Fruit fly (Drosophila melanogaster): ENCODE measurements around the gene CG43736.

DNA sequence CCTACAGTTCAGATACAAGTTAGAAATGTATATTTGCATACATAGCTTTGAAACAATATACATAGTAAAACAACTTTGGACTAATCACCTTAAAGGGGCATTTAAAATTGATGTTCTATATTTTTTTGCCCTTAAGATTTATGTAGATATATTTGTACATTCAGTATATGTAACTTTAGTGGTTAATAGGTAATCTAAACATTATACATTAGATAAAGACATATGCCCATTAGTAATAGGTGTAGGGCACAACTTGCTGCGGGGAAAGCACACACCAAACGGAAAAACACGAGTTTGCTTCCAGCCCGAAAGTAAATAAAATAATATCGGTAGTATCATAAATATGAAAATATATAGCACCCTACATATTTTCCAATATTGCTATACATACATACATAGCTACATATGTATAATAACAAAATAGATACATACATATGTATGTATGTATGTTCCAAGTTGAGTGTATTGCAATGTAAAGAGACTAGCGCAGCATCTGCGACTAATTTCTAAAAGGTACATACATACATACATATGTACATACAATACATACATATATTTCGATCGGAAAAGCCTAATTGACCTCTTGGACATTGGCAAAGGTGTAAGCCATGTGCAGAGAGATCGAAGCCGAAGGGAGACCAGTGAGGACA is at the start of gene CG43736:
- TF ChIP-seq tgo (GFP tag; IDR thresholded peaks at IDR 0.05) (peak; percentile 90), Bdp1 (GFP tag; optimal IDR thresholded peaks at IDR 0.05) (peak; percentile 83), CG33557 (GFP tag; optimal IDR thresholded peaks at IDR 0.05) (peak; percentile 93), Xbp1 (GFP tag; optimal IDR thresholded peaks at IDR 0.05) (peak; percentile 95), Dad (GFP tag; optimal IDR thresholded peaks at IDR 0.05) (peak; percentile 88), hkb (optimal IDR thresholded peaks at IDR 0.05) (no peak), hkb (GFP tag; IDR thresholded peaks at IDR 0.05) (peak; percentile 87), CG32772 (GFP tag; IDR thresholded peaks at IDR 0.05) (peak; percentile 80), otp (GFP tag; IDR thresholded peaks at IDR 0.05) (peak; percentile 82), sd (tag; optimal IDR thresholded peaks at IDR 0.05) (peak; percentile 60), Hey (tag; optimal IDR thresholded peaks at IDR 0.05) (peak; percentile 78), vnd (GFP tag; IDR thresholded peaks at IDR 0.05; ENCODE audit: partially characterized antibody) (no peak), ro (GFP tag; IDR thresholded peaks at IDR 0.05) (peak; percentile 52; the same call in 1 of the 2 replicates), CG7928 (GFP tag; optimal IDR thresholded peaks at IDR 0.05) (peak; percentile 72)

Data from whole organism, embryonic.